Fruit fly (Drosophila melanogaster) whole organism, embryonic: ENCODE results near the gene CG1999.
A peak's percentile ranks its signal among the peaks of the same experiment; 100 is the strongest.

Source experiments
- Antp ChIP-seq: fragments of 200-800 bp; sonication (Bioruptor generic); optimal IDR thresholded peaks from 3 replicates; lab custom pipeline; 2016; ENCODE audit warnings: missing biosample characterization, missing genetic modification characterization
- C15 ChIP-seq: fragments of 200-800 bp; sonication (Bioruptor generic); IDR thresholded peaks from 3 replicates; pipeline ENCODE4 v1.3.6; 2022; ENCODE audit warnings: missing biosample characterization, missing genetic modification characterization
- CG11456 ChIP-seq: fragments of 200-800 bp; sonication (Bioruptor generic); IDR thresholded peaks from 3 replicates; pipeline ENCODE4 v1.3.6; 2022; ENCODE audit warnings: missing biosample characterization, missing genetic modification characterization
- CG12219 ChIP-seq: fragments of 200-800 bp; sonication (Bioruptor generic); optimal IDR thresholded peaks from 3 replicates; lab custom pipeline; 2018; ENCODE audit warnings: missing biosample characterization, mild to moderate bottlenecking, missing genetic modification characterization
- CG1233 ChIP-seq: fragments of 200-800 bp; sonication (Bioruptor generic); optimal IDR thresholded peaks from 4 replicates; lab custom pipeline; 2018; ENCODE audit warnings: missing biosample characterization, mild to moderate bottlenecking, missing genetic modification characterization
- CG13123 ChIP-seq: fragments of 200-800 bp; sonication (Bioruptor generic); optimal IDR thresholded peaks from 2 replicates; lab custom pipeline; 2016; ENCODE audit warnings: missing biosample characterization, missing genetic modification characterization
- CG14667 ChIP-seq: fragments of 200-800 bp; sonication (Bioruptor generic); IDR thresholded peaks from 2 replicates; pipeline ENCODE4 v1.3.6; 2022; ENCODE audit warnings: missing biosample characterization, missing genetic modification characterization
- CG14860 ChIP-seq: fragments of 200-800 bp; sonication (Bioruptor generic); IDR thresholded peaks from 3 replicates; pipeline ENCODE4 v1.3.6; 2022; ENCODE audit warnings: missing biosample characterization, missing genetic modification characterization; ENCODE audit not compliant: partially characterized antibody
- CG17328 ChIP-seq: fragments of 200-800 bp; sonication (Bioruptor generic); IDR thresholded peaks from 2 replicates; pipeline ENCODE4 v1.3.6; 2022; ENCODE audit warnings: missing biosample characterization, missing genetic modification characterization
- CG34224 ChIP-seq: fragments of 200-800 bp; sonication (Bioruptor generic); IDR thresholded peaks from 3 replicates; pipeline ENCODE4 v1.3.6; 2022; ENCODE audit warnings: missing biosample characterization, missing genetic modification characterization; ENCODE audit not compliant: partially characterized antibody
- CG3726 ChIP-seq: fragments of 200-800 bp; sonication (Bioruptor generic); IDR thresholded peaks from 3 replicates; pipeline ENCODE4, ENCODE4 v1.3.6; 2022; ENCODE audit warnings: missing biosample characterization, missing genetic modification characterization
- CG3847 ChIP-seq: fragments of 200-800 bp; sonication (Bioruptor generic); IDR thresholded peaks from 2 replicates; pipeline ENCODE4 v1.3.6; 2022; ENCODE audit warnings: missing biosample characterization, missing genetic modification characterization
- CG4282 ChIP-seq: fragments of 200-800 bp; sonication (Bioruptor generic); optimal IDR thresholded peaks from 2 replicates; lab custom pipeline; 2016; ENCODE audit warnings: missing biosample characterization, missing genetic modification characterization
- CG4360 ChIP-seq: fragments of 200-800 bp; sonication (Bioruptor generic); IDR thresholded peaks from 2 replicates; pipeline ENCODE4 v1.3.6; 2022; ENCODE audit warnings: missing biosample characterization, missing genetic modification characterization
- CG4707 ChIP-seq: fragments of 200-800 bp; sonication (Bioruptor generic); optimal IDR thresholded peaks from 2 replicates; lab custom pipeline; 2018; ENCODE audit warnings: missing biosample characterization, mild to moderate bottlenecking, missing genetic modification characterization, moderate library complexity
- CG6813 ChIP-seq: fragments of 200-800 bp; sonication (Bioruptor generic); optimal IDR thresholded peaks from 2 replicates; lab custom pipeline; 2017; ENCODE audit warnings: missing biosample characterization, missing genetic modification characterization, mild to moderate bottlenecking, moderate library complexity, missing genetic modification reagents
- CG7357 ChIP-seq: fragments of 200-800 bp; sonication (Bioruptor generic); IDR thresholded peaks from 3 replicates; pipeline ENCODE4 v1.3.6; 2022; ENCODE audit warnings: missing biosample characterization, missing genetic modification characterization
- CG7372 ChIP-seq: fragments of 200-800 bp; sonication (Bioruptor generic); IDR thresholded peaks from 2 replicates; pipeline ENCODE4 v1.3.6; 2022; ENCODE audit warnings: missing biosample characterization, missing genetic modification characterization
- E2f1 ChIP-seq: fragments of 200-800 bp; sonication (Bioruptor generic); IDR thresholded peaks from 2 replicates; pipeline ENCODE4 v1.3.6; 2022; ENCODE audit warnings: missing biosample characterization, missing genetic modification characterization
- E2f2 ChIP-seq: fragments of 200-800 bp; sonication (Bioruptor generic); IDR thresholded peaks from 2 replicates; pipeline ENCODE4 v1.3.6; 2022; ENCODE audit warnings: missing biosample characterization, missing genetic modification characterization
- Elba2 ChIP-seq: fragments of 200-800 bp; sonication (Bioruptor generic); optimal IDR thresholded peaks from 3 replicates; lab custom pipeline; 2016; ENCODE audit warnings: missing biosample characterization, missing genetic modification characterization
- Ets65A ChIP-seq: fragments of 200-800 bp; sonication (Bioruptor generic); peaks from one replicate; lab custom pipeline; 2016; ENCODE audit warnings: missing biosample characterization, missing genetic modification characterization
- HLH3B ChIP-seq: fragments of 200-800 bp; sonication (Bioruptor generic); IDR thresholded peaks from 2 replicates; pipeline ENCODE4 v1.3.6; 2022; ENCODE audit warnings: missing biosample characterization, missing genetic modification characterization
- HLHmδ ChIP-seq: fragments of 200-800 bp; sonication (Bioruptor generic); optimal IDR thresholded peaks from 2 replicates; lab custom pipeline; 2018; ENCODE audit warnings: missing biosample characterization, mild to moderate bottlenecking, missing genetic modification characterization, moderate library complexity
- HmgZ ChIP-seq: fragments of 200-800 bp; sonication (Bioruptor generic); optimal IDR thresholded peaks from 2 replicates; lab custom pipeline; 2018; ENCODE audit warnings: missing biosample characterization, mild to moderate bottlenecking, missing genetic modification characterization
- Hmx ChIP-seq: fragments of 200-800 bp; sonication (Bioruptor generic); optimal IDR thresholded peaks from 2 replicates; lab custom pipeline; 2016; ENCODE audit warnings: missing biosample characterization, missing genetic modification characterization
- Lim3 ChIP-seq: fragments of 200-800 bp; sonication (Bioruptor generic); IDR thresholded peaks from 2 replicates; pipeline ENCODE4 v1.3.6; 2022; ENCODE audit warnings: missing biosample characterization, missing genetic modification characterization
- Lpt ChIP-seq: fragments of >200 bp; optimal IDR thresholded peaks from 2 replicates; lab custom pipeline; 2018; ENCODE audit warnings: missing biosample characterization, missing genetic modification characterization
- Rx ChIP-seq: fragments of 200-800 bp; sonication (Bioruptor generic); IDR thresholded peaks from 2 replicates; pipeline ENCODE4 v1.3.6; 2022; ENCODE audit warnings: missing biosample characterization, missing genetic modification characterization
- Six4 ChIP-seq: fragments of 200-800 bp; sonication (Bioruptor generic); optimal IDR thresholded peaks from 2 replicates; lab custom pipeline; 2016; ENCODE audit warnings: missing biosample characterization, missing genetic modification characterization
- Usf ChIP-seq: fragments of 200-800 bp; sonication (Bioruptor generic); optimal IDR thresholded peaks from 2 replicates; lab custom pipeline; 2017; ENCODE audit warnings: missing genotype, missing biosample characterization, missing genetic modification characterization
- ab ChIP-seq: fragments of 200-800 bp; sonication (Bioruptor generic); optimal IDR thresholded peaks from 2 replicates; lab custom pipeline; 2016; ENCODE audit warnings: missing biosample characterization, missing genetic modification characterization
- btn ChIP-seq: fragments of 200-800 bp; sonication (Bioruptor generic); optimal IDR thresholded peaks from 2 replicates; lab custom pipeline; 2016; ENCODE audit warnings: missing biosample characterization, missing genetic modification characterization
- cad ChIP-seq: fragments of >200 bp; optimal IDR thresholded peaks from 2 replicates; lab custom pipeline; 2017; ENCODE audit warnings: missing biosample characterization, missing genetic modification characterization
- emc ChIP-seq: fragments of 200-800 bp; sonication (Bioruptor generic); optimal IDR thresholded peaks from 2 replicates; lab custom pipeline; 2016; ENCODE audit warnings: missing biosample characterization, missing genetic modification characterization
- en ChIP-seq: fragments of 200-800 bp; sonication (Bioruptor generic); optimal IDR thresholded peaks from 2 replicates; lab custom pipeline; 2016; ENCODE audit warnings: missing biosample characterization, missing genetic modification characterization
- esg ChIP-seq: fragments of 200-800 bp; sonication (Bioruptor generic); conservative IDR thresholded peaks from 2 replicates; pipeline ENCODE4 v1.3.6; 2022; ENCODE audit warnings: missing biosample characterization, missing genetic modification characterization
- jing ChIP-seq: fragments of 200-800 bp; sonication (Bioruptor generic); optimal IDR thresholded peaks from 2 replicates; lab custom pipeline; 2018; ENCODE audit warnings: missing biosample characterization, mild to moderate bottlenecking, missing genetic modification characterization
- knrl ChIP-seq: fragments of 200-800 bp; sonication (Bioruptor generic); IDR thresholded peaks from 3 replicates; pipeline ENCODE4 v1.3.6; 2022; ENCODE audit warnings: missing biosample characterization, missing genetic modification characterization; ENCODE audit not compliant: partially characterized antibody
- lmd ChIP-seq: fragments of 200-800 bp; sonication (Bioruptor generic); IDR thresholded peaks from 2 replicates; pipeline ENCODE4 v1.3.6; 2022; ENCODE audit warnings: missing biosample characterization, missing genetic modification characterization
- pan ChIP-seq, 4 experiments: fragments of >200 bp in 3 of 4; fragments of 200-800 bp in 1 of 4; sonication (Bioruptor generic) in 1 of 4; optimal IDR thresholded peaks in 3 of 4; IDR thresholded peaks in 1 of 4; 2 replicates each; pipeline versions ENCODE4 v1.3.6 to Lab custom; 2017 to 2022; ENCODE audit warnings: missing biosample characterization in 2 of 4, missing genetic modification characterization in 2 of 4, mixed read lengths in 1 of 4
- pnt ChIP-seq: fragments of 200-800 bp; sonication (Bioruptor generic); optimal IDR thresholded peaks from 3 replicates; lab custom pipeline; 2016; ENCODE audit warnings: missing biosample characterization, missing genetic modification characterization
- row ChIP-seq: fragments of 200-800 bp; sonication (Bioruptor generic); IDR thresholded peaks from 3 replicates; pipeline ENCODE4 v1.3.6; 2022; ENCODE audit warnings: missing biosample characterization, missing genetic modification characterization
- sens ChIP-seq: fragments of 200-800 bp; sonication (Bioruptor generic); peaks from one replicate; lab custom pipeline; 2016; ENCODE audit warnings: missing biosample characterization, missing genetic modification characterization
- tll ChIP-seq, 2 experiments: fragments of 200-800 bp in 1 of 2; fragments of >200 bp in 1 of 2; sonication (Bioruptor generic) in 1 of 2; optimal IDR thresholded peaks; 2 replicates each; lab custom pipeline; 2017 to 2019; ENCODE audit warnings: missing biosample characterization in 2 of 2, missing genetic modification characterization in 2 of 2, mild to moderate bottlenecking in 1 of 2, moderate library complexity in 1 of 2
- tna ChIP-seq: fragments of 200-800 bp; sonication (Bioruptor generic); IDR thresholded peaks from 2 replicates; pipeline ENCODE4 v1.3.6; 2022; ENCODE audit warnings: missing biosample characterization, missing genetic modification characterization; ENCODE audit not compliant: partially characterized antibody
- twi ChIP-seq: fragments of 200-800 bp; optimal IDR thresholded peaks from 2 replicates; lab custom pipeline; 2019; ENCODE audit warnings: missing biosample characterization, mild to moderate bottlenecking, missing genetic modification characterization, moderate library complexity
- vnd ChIP-seq: fragments of 200-800 bp; sonication (Bioruptor generic); IDR thresholded peaks from 3 replicates; pipeline ENCODE4 v1.3.6; 2022; ENCODE audit warnings: missing biosample characterization, missing genetic modification characterization; ENCODE audit not compliant: partially characterized antibody

The CG1999 gene

DNA sequence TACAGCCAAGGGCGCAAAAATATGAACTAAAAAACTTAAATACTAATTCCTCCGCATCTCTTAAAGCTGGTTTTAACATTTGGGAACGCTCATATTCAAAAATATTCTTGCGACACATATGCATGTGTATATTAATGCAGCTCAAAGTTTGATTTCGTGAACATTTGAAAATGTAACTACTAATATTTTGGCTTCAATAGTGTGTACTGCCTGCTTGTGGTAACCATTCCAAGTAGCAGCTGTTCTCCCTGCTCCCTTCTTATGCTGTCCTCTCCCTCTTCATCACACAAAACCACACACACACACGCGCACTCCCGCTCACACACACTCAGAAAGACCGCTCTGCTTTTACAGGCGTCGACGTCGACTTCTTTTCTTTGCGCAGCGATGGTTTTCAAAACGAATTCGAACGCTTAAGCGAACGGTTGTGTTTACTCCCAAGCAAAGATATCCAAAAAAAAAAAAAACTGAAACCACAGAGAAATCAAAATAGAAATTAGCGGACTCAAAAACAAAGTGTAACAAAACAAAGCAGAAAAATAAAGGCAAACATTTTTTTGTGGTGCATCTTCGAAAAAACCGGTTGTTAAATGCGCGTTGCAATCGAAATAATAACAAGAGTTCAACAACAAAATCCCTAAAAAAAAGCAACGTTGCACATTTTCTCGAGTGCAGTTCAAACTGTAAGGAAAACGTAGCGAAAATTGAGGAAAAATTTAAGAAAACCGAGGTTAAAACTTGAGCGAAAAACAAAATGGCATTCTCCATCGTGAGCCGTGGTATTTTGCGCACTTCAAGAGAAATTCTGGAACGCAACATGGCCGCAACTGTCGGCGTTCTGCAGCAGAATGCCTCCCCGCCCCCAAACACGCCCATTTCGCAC, 21.4 kb upstream of the CG1999 start, which contains the start of gene CBP (continued):
- TF ChIP-seq CG6813 (peak; percentile 98), Six4 (GFP tag; lab: Kevin White, UChicago) (peak; percentile 98), ab (GFP tag; lab: Kevin White, UChicago) (peak; percentile 91), C15 (GFP tag; lab: Robert Waterston, UW) (peak; percentile 81; the same call in 2 of the 3 replicates), CG1233 (GFP tag; lab: Kevin White, UChicago) (peak; percentile 97), CG7372 (GFP tag; lab: Robert Waterston, UW) (peak; percentile 90), Rx (GFP tag; lab: Robert Waterston, UW) (peak; percentile 93), HLHmδ (GFP tag; lab: Kevin White, UChicago) (no peak), sens (GFP tag; lab: Kevin White, UChicago) (peak; percentile 100), Hmx (GFP tag; lab: Kevin White, UChicago) (peak; percentile 85), emc (GFP tag; lab: Kevin White, UChicago) (peak; percentile 92), Lim3 (GFP tag; lab: Robert Waterston, UW) (peak; percentile 89), Antp (peak; percentile 98), btn (GFP tag; lab: Kevin White, UChicago) (peak; percentile 96), lmd (GFP tag; lab: Robert Waterston, UW) (peak; percentile 96), twi (tag; lab: Kevin White, UChicago) (peak; percentile 95), Usf (GFP tag; lab: Kevin White, UChicago) (peak; percentile 95), row (peak; percentile 95), CG11456 (GFP tag; lab: Robert Waterston, UW) (peak; percentile 92), E2f2 (GFP tag; lab: Robert Waterston, UW) (peak; percentile 81), esg (GFP tag; lab: Robert Waterston, UW) (peak; percentile 95), en (GFP tag; lab: Kevin White, UChicago) (peak; percentile 97), CG4282 (GFP tag; lab: Kevin White, UChicago) (peak; percentile 83), CG14667 (GFP tag; lab: Robert Waterston, UW) (peak; percentile 93), CG3726 (GFP tag; lab: Robert Waterston, UW) (peak; percentile 95), CG17328 (GFP tag; lab: Robert Waterston, UW) (peak; percentile 98), Elba2 (GFP tag; lab: Kevin White, UChicago) (peak; percentile 79), tll (GFP tag; optimal IDR thresholded peaks at IDR 0.05; lab: Kevin White, UChicago) (peak in 1 of 2 experiments; percentile 73), CG12219 (GFP tag; lab: Kevin White, UChicago) (peak; percentile 99), knrl (no peak), pan (optimal IDR thresholded peaks at IDR 0.05; lab: Kevin White, UChicago) (no peak), pan (GFP tag; optimal IDR thresholded peaks at IDR 0.05 in 1 of 2, IDR thresholded peaks at IDR 0.05 in 1 of 2) (peak in 1 of 2 experiments; percentile 96), vnd (GFP tag; lab: Robert Waterston, UW) (no peak), jing (GFP tag; lab: Kevin White, UChicago) (peak; percentile 97), CG14860 (GFP tag; lab: Robert Waterston, UW) (no peak), cad (GFP tag; lab: Kevin White, UChicago) (no peak), pnt (GFP tag; lab: Kevin White, UChicago) (peak; percentile 97), E2f1 (GFP tag; lab: Robert Waterston, UW) (peak; percentile 95), CG34224 (no peak), CG3847 (GFP tag; lab: Robert Waterston, UW) (peak; percentile 94), Lpt (GFP tag; lab: Kevin White, UChicago) (no peak), Ets65A (GFP tag; lab: Kevin White, UChicago) (peak; percentile 99), CG4360 (GFP tag; lab: Robert Waterston, UW) (peak; percentile 75), HmgZ (tag; lab: Kevin White, UChicago) (peak; percentile 98), CG4707 (GFP tag; lab: Kevin White, UChicago) (peak; percentile 97), CG13123 (GFP tag; lab: Kevin White, UChicago) (peak; percentile 94), HLH3B (GFP tag; lab: Robert Waterston, UW) (peak; percentile 96), tna (GFP tag; lab: Robert Waterston, UW) (no peak), CG7357 (GFP tag; lab: Robert Waterston, UW) (peak; percentile 90)
